Worm (Caenorhabditis elegans) whole organism, L2 larva: Measurements from ENCODE around the gene arle-14.

Experiments used
- ceh-16 ChIP-seq: fragments of 150-350 bp; optimal IDR thresholded peaks from 2 replicates; lab custom pipeline; 2014; ENCODE audit warnings: missing biosample characterization, missing genetic modification characterization
- elt-3 ChIP-seq: sonication (generic microtip); optimal IDR thresholded peaks from 2 replicates; lab custom pipeline; 2017; ENCODE audit warnings: missing biosample characterization, missing genetic modification characterization
- fos-1 ChIP-seq: fragments of 150-350 bp; optimal IDR thresholded peaks from 2 replicates; lab custom pipeline; 2014; ENCODE audit warnings: missing biosample characterization, missing genetic modification characterization
- lin-11 ChIP-seq: fragments of 150-350 bp; sonication (generic microtip); optimal IDR thresholded peaks from 2 replicates; lab custom pipeline; 2014; ENCODE audit warnings: missing biosample characterization, missing genetic modification characterization, inconsistent platforms, mixed read lengths
- lsy-2 ChIP-seq, 2 experiments: fragments of 150-350 bp in 1 of 2; sonication (generic microtip) in 1 of 2; optimal IDR thresholded peaks; 2 replicates each; lab custom pipeline; 2014 to 2017; ENCODE audit warnings: missing biosample characterization in 2 of 2, missing genetic modification characterization in 2 of 2
- nhr-237 ChIP-seq: fragments of 150-350 bp; optimal IDR thresholded peaks from 2 replicates; lab custom pipeline; 2014; ENCODE audit warnings: missing biosample characterization, missing genetic modification characterization
- snpc-4 ChIP-seq: fragments of 150-350 bp; optimal IDR thresholded peaks from 2 replicates; lab custom pipeline; 2014; ENCODE audit warnings: missing biosample characterization, missing genetic modification characterization

ce11 chrIII:5722550-5722949 lies 29.8 kb downstream of the arle-14 start, which contains the start of gene wrm-1:
- TF ChIP-seq fos-1 (tag; lab: Kevin White, UChicago) (no peak), snpc-4 (no peak), ceh-16 (tag; lab: Kevin White, UChicago) (no peak), nhr-237 (no peak), lin-11 (no peak), lsy-2 (tag; optimal IDR thresholded peaks at IDR 0.05; lab: Kevin White, UChicago) (no peak), elt-3 (tag; lab: Kevin White, UChicago) (no peak)
